Fruit fly (Drosophila melanogaster) whole organism, embryonic: ENCODE measurements around the gene Hmt4-20.

Experiments used
- CG10431 ChIP-seq: fragments of 200-800 bp; sonication (Bioruptor generic); optimal IDR thresholded peaks from 3 replicates; lab custom pipeline; 2018; ENCODE audit warnings: missing biosample characterization, mild to moderate bottlenecking, missing genetic modification characterization
- CG11398 ChIP-seq: fragments of 200-800 bp; sonication (Bioruptor generic); optimal IDR thresholded peaks from 2 replicates; lab custom pipeline; 2016; ENCODE audit warnings: missing biosample characterization, missing genetic modification characterization
- CG11560 ChIP-seq: fragments of 200-800 bp; sonication (Bioruptor generic); IDR thresholded peaks from 3 replicates; pipeline ENCODE4 v1.3.6; 2022; ENCODE audit warnings: missing biosample characterization, missing genetic modification characterization
- CG12071 ChIP-seq: fragments of 200-800 bp; sonication (Bioruptor generic); optimal IDR thresholded peaks from 3 replicates; lab custom pipeline; 2018; ENCODE audit warnings: missing biosample characterization, mild to moderate bottlenecking, missing genetic modification characterization
- CG12299 ChIP-seq: fragments of 200-800 bp; sonication (Bioruptor generic); optimal IDR thresholded peaks from 2 replicates; lab custom pipeline; 2018; ENCODE audit warnings: missing biosample characterization, mild to moderate bottlenecking, missing genetic modification characterization
- CG16813 ChIP-seq: fragments of 200-800 bp; sonication (Bioruptor generic); IDR thresholded peaks from 3 replicates; pipeline ENCODE4 v1.3.6; 2022; ENCODE audit warnings: missing biosample characterization, missing genetic modification characterization; ENCODE audit not compliant: partially characterized antibody
- CG18599 ChIP-seq: fragments of 200-800 bp; sonication (Bioruptor generic); optimal IDR thresholded peaks from 3 replicates; lab custom pipeline; 2017; ENCODE audit warnings: missing biosample characterization, missing genetic modification characterization, mild to moderate bottlenecking, moderate library complexity, missing genetic modification reagents
- CG2202 ChIP-seq: fragments of 200-800 bp; sonication (Bioruptor generic); optimal IDR thresholded peaks from 2 replicates; lab custom pipeline; 2018; ENCODE audit warnings: missing biosample characterization, mild to moderate bottlenecking, missing genetic modification characterization
- CG3065 ChIP-seq: fragments of 200-800 bp; sonication (Bioruptor generic); optimal IDR thresholded peaks from 2 replicates; lab custom pipeline; 2016; ENCODE audit warnings: missing biosample characterization, missing genetic modification characterization
- CG4328 ChIP-seq: fragments of 200-800 bp; sonication (Bioruptor generic); optimal IDR thresholded peaks from 3 replicates; lab custom pipeline; 2017; ENCODE audit warnings: missing biosample characterization, missing genetic modification reagents, missing genetic modification characterization
- CG4424 ChIP-seq: fragments of 200-800 bp; sonication (Bioruptor generic); optimal IDR thresholded peaks from 3 replicates; lab custom pipeline; 2016; ENCODE audit warnings: missing biosample characterization, missing genetic modification characterization
- CG6175 ChIP-seq: fragments of 200-800 bp; sonication (Bioruptor generic); IDR thresholded peaks from 3 replicates; pipeline ENCODE4 v1.3.6; 2022; ENCODE audit warnings: missing biosample characterization, missing genetic modification characterization
- CG6791 ChIP-seq: fragments of 200-800 bp; sonication (Bioruptor generic); IDR thresholded peaks from 3 replicates; pipeline ENCODE4 v1.3.6; 2022; ENCODE audit warnings: missing biosample characterization, missing genetic modification characterization; ENCODE audit not compliant: partially characterized antibody
- CG7987 ChIP-seq: fragments of 200-800 bp; sonication (Bioruptor generic); optimal IDR thresholded peaks from 2 replicates; lab custom pipeline; 2018; ENCODE audit warnings: missing biosample characterization, mild to moderate bottlenecking, missing genetic modification characterization, moderate library complexity
- CG8290 ChIP-seq, 3 experiments: fragments of 200-800 bp; sonication (Bioruptor generic); optimal IDR thresholded peaks; 2 replicates each; lab custom pipeline; 2016 to 2019; ENCODE audit warnings: missing biosample characterization in 3 of 3, missing genetic modification characterization in 3 of 3, mild to moderate bottlenecking in 2 of 3, moderate library complexity in 1 of 3
- CG9215 ChIP-seq: fragments of 200-800 bp; sonication (Bioruptor generic); IDR thresholded peaks from 2 replicates; pipeline ENCODE4 v1.3.6; 2022; ENCODE audit warnings: missing biosample characterization, missing genetic modification characterization
- CG9727 ChIP-seq: fragments of 200-800 bp; sonication (Bioruptor generic); optimal IDR thresholded peaks from 3 replicates; lab custom pipeline; 2017; ENCODE audit warnings: missing biosample characterization, mild to moderate bottlenecking, missing genetic modification characterization
- Chrac-16 ChIP-seq: fragments of 200-800 bp; sonication (Bioruptor generic); optimal IDR thresholded peaks from 3 replicates; lab custom pipeline; 2016; ENCODE audit warnings: missing biosample characterization, missing genetic modification characterization
- Dip3 ChIP-seq: fragments of 200-800 bp; sonication (Bioruptor generic); optimal IDR thresholded peaks from 3 replicates; lab custom pipeline; 2016; ENCODE audit warnings: missing biosample characterization, missing genetic modification characterization
- E2f1 ChIP-seq: fragments of 200-800 bp; sonication (Bioruptor generic); IDR thresholded peaks from 2 replicates; pipeline ENCODE4 v1.3.6; 2022; ENCODE audit warnings: missing biosample characterization, missing genetic modification characterization
- E2f2 ChIP-seq: fragments of 200-800 bp; sonication (Bioruptor generic); IDR thresholded peaks from 2 replicates; pipeline ENCODE4 v1.3.6; 2022; ENCODE audit warnings: missing biosample characterization, missing genetic modification characterization
- Fer1 ChIP-seq: fragments of 200-800 bp; sonication (Bioruptor generic); optimal IDR thresholded peaks from 2 replicates; lab custom pipeline; 2017; ENCODE audit warnings: missing biosample characterization, mild to moderate bottlenecking, missing genetic modification characterization
- HLHmδ ChIP-seq: fragments of 200-800 bp; sonication (Bioruptor generic); optimal IDR thresholded peaks from 2 replicates; lab custom pipeline; 2018; ENCODE audit warnings: missing biosample characterization, mild to moderate bottlenecking, missing genetic modification characterization, moderate library complexity
- Hr51 ChIP-seq, 2 experiments: fragments of 200-800 bp; sonication (Bioruptor generic); optimal IDR thresholded peaks; 2 replicates in 1 of 2; 3 replicates in 1 of 2; lab custom pipeline; 2016 to 2018; ENCODE audit warnings: missing biosample characterization in 2 of 2, missing genetic modification characterization in 2 of 2, mild to moderate bottlenecking in 1 of 2, moderate library complexity in 1 of 2
- Lhr ChIP-seq: fragments of 200-800 bp; sonication (Bioruptor generic); optimal IDR thresholded peaks from 3 replicates; lab custom pipeline; 2017; ENCODE audit warnings: mild to moderate bottlenecking, missing biosample characterization, missing genetic modification reagents, missing genetic modification characterization
- Med ChIP-seq: fragments of 200-800 bp; sonication (Bioruptor generic); peaks from one replicate; lab custom pipeline; 2016; ENCODE audit warnings: missing biosample characterization, missing genetic modification characterization, mild to moderate bottlenecking, inconsistent platforms, moderate library complexity
- Mrtf ChIP-seq: fragments of 200-800 bp; sonication (Bioruptor generic); IDR thresholded peaks from 3 replicates; pipeline ENCODE4 v1.3.6; 2022; ENCODE audit warnings: missing biosample characterization, missing genetic modification characterization
- Pdp1 ChIP-seq, 2 experiments: fragments of 200-800 bp; sonication (Bioruptor generic); optimal IDR thresholded peaks; 3 replicates each; lab custom pipeline; 2016; ENCODE audit warnings: missing biosample characterization in 2 of 2, missing genetic modification characterization in 2 of 2, mild to moderate bottlenecking in 1 of 2, moderate library complexity in 1 of 2
- Scr ChIP-seq: fragments of 200-800 bp; sonication (Bioruptor generic); IDR thresholded peaks from 2 replicates; pipeline ENCODE4 v1.3.6; 2022; ENCODE audit warnings: missing biosample characterization, missing genetic modification characterization; ENCODE audit not compliant: partially characterized antibody
- Sin3A ChIP-seq: fragments of >200 bp; optimal IDR thresholded peaks from 2 replicates; lab custom pipeline; 2018
- Sox100B ChIP-seq: fragments of 200-800 bp; sonication (Bioruptor generic); optimal IDR thresholded peaks from 3 replicates; lab custom pipeline; 2018; ENCODE audit warnings: missing biosample characterization, mild to moderate bottlenecking, missing genetic modification characterization
- Ssrp ChIP-seq: fragments of 200-800 bp; sonication (Bioruptor generic); optimal IDR thresholded peaks from 2 replicates; lab custom pipeline; 2018; ENCODE audit warnings: missing biosample characterization, mild to moderate bottlenecking, missing genetic modification characterization, moderate library complexity
- Vsx1 ChIP-seq: fragments of 200-800 bp; sonication (Bioruptor generic); optimal IDR thresholded peaks from 2 replicates; lab custom pipeline; 2017; ENCODE audit warnings: missing biosample characterization, mild to moderate bottlenecking, missing genetic modification characterization, missing genetic modification reagents
- ato ChIP-seq: fragments of 200-800 bp; sonication (Bioruptor generic); IDR thresholded peaks from 2 replicates; pipeline ENCODE4 v1.3.6; 2022; ENCODE audit warnings: missing biosample characterization, missing genetic modification characterization; ENCODE audit not compliant: partially characterized antibody
- chn ChIP-seq: fragments of 200-800 bp; sonication (Bioruptor generic); optimal IDR thresholded peaks from 2 replicates; lab custom pipeline; 2016; ENCODE audit warnings: missing biosample characterization, missing genetic modification characterization
- corto ChIP-seq: fragments of 200-800 bp; sonication (Bioruptor generic); optimal IDR thresholded peaks from 2 replicates; lab custom pipeline; 2016; ENCODE audit warnings: missing biosample characterization, mild to moderate bottlenecking, missing genetic modification characterization, moderate library complexity
- gcm ChIP-seq: fragments of 200-800 bp; sonication (Bioruptor generic); optimal IDR thresholded peaks from 2 replicates; lab custom pipeline; 2019; ENCODE audit warnings: missing biosample characterization, mild to moderate bottlenecking, missing genetic modification characterization, moderate library complexity
- jumu ChIP-seq: fragments of 200-800 bp; sonication (Bioruptor generic); optimal IDR thresholded peaks from 3 replicates; lab custom pipeline; 2016; ENCODE audit warnings: missing biosample characterization, missing genetic modification characterization
- kah ChIP-seq: fragments of 200-800 bp; sonication (Bioruptor generic); optimal IDR thresholded peaks from 2 replicates; lab custom pipeline; 2018; ENCODE audit warnings: missing biosample characterization, mild to moderate bottlenecking, missing genetic modification characterization
- lov ChIP-seq, 2 experiments: fragments of 200-800 bp in 1 of 2; fragments of >200 bp in 1 of 2; sonication (Bioruptor generic) in 1 of 2; IDR thresholded peaks in 1 of 2; optimal IDR thresholded peaks in 1 of 2; 2 replicates in 1 of 2; 3 replicates in 1 of 2; pipeline versions ENCODE4 v1.3.6 to Lab custom; 2017 to 2022; ENCODE audit warnings: missing biosample characterization in 1 of 2, missing genetic modification characterization in 1 of 2
- nerfin-2 ChIP-seq: fragments of 200-800 bp; sonication (Bioruptor generic); IDR thresholded peaks from 2 replicates; pipeline ENCODE4 v1.3.6; 2022; ENCODE audit warnings: missing biosample characterization, missing genetic modification characterization; ENCODE audit not compliant: partially characterized antibody
- pum ChIP-seq: fragments of 200-800 bp; sonication (Bioruptor generic); optimal IDR thresholded peaks from 2 replicates; lab custom pipeline; 2016; ENCODE audit warnings: missing biosample characterization, missing genetic modification characterization
- repo ChIP-seq: fragments of 200-800 bp; sonication (Bioruptor generic); optimal IDR thresholded peaks from 2 replicates; lab custom pipeline; 2016; ENCODE audit warnings: missing biosample characterization, missing genetic modification characterization
- ro ChIP-seq: fragments of 200-800 bp; sonication (Bioruptor generic); IDR thresholded peaks from 2 replicates; pipeline ENCODE4 v1.3.6; 2022; ENCODE audit warnings: missing biosample characterization, missing genetic modification characterization
- run ChIP-seq: fragments of 200-800 bp; sonication (Bioruptor generic); optimal IDR thresholded peaks from 3 replicates; lab custom pipeline; 2018; ENCODE audit warnings: missing biosample characterization, mild to moderate bottlenecking, missing genetic modification characterization
- slou ChIP-seq: fragments of 200-800 bp; sonication (Bioruptor generic); optimal IDR thresholded peaks from 3 replicates; lab custom pipeline; 2016; ENCODE audit warnings: missing biosample characterization, missing genetic modification characterization
- so ChIP-seq: fragments of 200-800 bp; sonication (Bioruptor generic); IDR thresholded peaks from 3 replicates; pipeline ENCODE4 v1.3.6; 2022; ENCODE audit warnings: missing biosample characterization, missing genetic modification characterization
- tio ChIP-seq: fragments of 200-800 bp; sonication (Bioruptor generic); optimal IDR thresholded peaks from 2 replicates; lab custom pipeline; 2017; ENCODE audit warnings: missing biosample characterization, missing genetic modification characterization, inconsistent platforms
- ttk ChIP-seq: fragments of 200-800 bp; sonication (Bioruptor generic); IDR thresholded peaks from 2 replicates; pipeline ENCODE4 v2.1.2; 2022; ENCODE audit warnings: missing biosample characterization, missing genetic modification characterization
- vfl ChIP-seq: fragments of 200-800 bp; sonication (Bioruptor generic); optimal IDR thresholded peaks from 2 replicates; lab custom pipeline; 2016; ENCODE audit warnings: missing biosample characterization, missing genetic modification characterization

Hmt4-20 gene

DNA sequence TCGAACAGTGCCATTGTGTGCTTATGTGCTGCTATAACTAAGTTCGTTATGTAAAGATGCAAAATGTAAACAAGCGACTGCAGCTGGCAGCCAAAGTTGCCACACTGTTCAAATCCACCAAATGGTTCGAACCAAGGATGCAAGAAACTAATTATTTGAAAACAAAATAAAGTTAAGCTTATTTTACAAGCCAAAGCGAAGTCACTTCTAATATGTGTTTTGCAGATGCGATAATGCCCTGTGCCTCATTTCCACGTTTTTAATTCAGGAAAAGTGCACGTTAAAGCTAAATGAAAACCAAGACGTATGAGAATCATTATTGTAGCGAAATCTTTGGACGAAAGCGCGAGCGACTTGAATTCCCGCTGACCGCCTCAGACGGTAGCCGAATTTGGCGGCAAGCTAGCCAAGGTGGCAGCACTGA, 34.7 kb downstream of the Hmt4-20 start, which contains the start of the genes CG13365 and Vsp37A (continued):
- TF ChIP-seq tio (GFP tag; lab: Kevin White, UChicago): no peak
- no peak for TF ChIP-seq CG16813 (GFP tag; lab: Robert Waterston, UW)
- peak; percentile 57 for TF ChIP-seq CG9727
- TF ChIP-seq Hr51 (GFP tag; optimal IDR thresholded peaks at IDR 0.05; lab: Kevin White, UChicago): peak; percentile 31 to 48
- TF ChIP-seq Ssrp (tag; lab: Kevin White, UChicago): no peak
- TF ChIP-seq ttk: no peak
- no peak for TF ChIP-seq E2f1 (GFP tag; lab: Robert Waterston, UW)
- TF ChIP-seq nerfin-2 (GFP tag; lab: Robert Waterston, UW): no peak
- no peak for TF ChIP-seq CG12299 (tag; lab: Kevin White, UChicago)
- peak; percentile 46 for TF ChIP-seq CG9215 (GFP tag; lab: Robert Waterston, UW)
- TF ChIP-seq HLHmδ (GFP tag; lab: Kevin White, UChicago): no peak
- TF ChIP-seq Mrtf (GFP tag; lab: Robert Waterston, UW): peak; percentile 42; the same call in 1 of the 3 replicates
- no peak for TF ChIP-seq CG11398 (GFP tag; lab: Kevin White, UChicago)
- TF ChIP-seq ato (GFP tag; lab: Robert Waterston, UW): no peak
- TF ChIP-seq corto: no peak
- TF ChIP-seq gcm (GFP tag; lab: Kevin White, UChicago): no peak
- TF ChIP-seq E2f2 (GFP tag; lab: Robert Waterston, UW): peak; percentile 62
- TF ChIP-seq Sin3A (lab: Kevin White, UChicago): peak; percentile 93
- peak; percentile 7 for TF ChIP-seq slou
- no peak for TF ChIP-seq CG7987 (GFP tag; lab: Kevin White, UChicago)
- TF ChIP-seq Vsx1 (GFP tag; lab: Kevin White, UChicago): no peak
- no peak for TF ChIP-seq Scr (GFP tag; lab: Robert Waterston, UW)
- peak; percentile 56 for TF ChIP-seq Lhr (GFP tag; lab: Kevin White, UChicago)
- TF ChIP-seq Chrac-16 (GFP tag; lab: Kevin White, UChicago): peak; percentile 41
- TF ChIP-seq Pdp1 (GFP tag; optimal IDR thresholded peaks at IDR 0.05; lab: Kevin White, UChicago): peak; percentile 36 to 98
- no peak for TF ChIP-seq repo (GFP tag; lab: Kevin White, UChicago)
- peak; percentile 42 for TF ChIP-seq CG4424 (GFP tag; lab: Kevin White, UChicago)
- peak; percentile 37 for TF ChIP-seq pum (GFP tag; lab: Kevin White, UChicago)
- no peak for TF ChIP-seq run (tag; lab: Kevin White, UChicago)
- TF ChIP-seq ro: no peak
- no peak for TF ChIP-seq so
- no peak for TF ChIP-seq CG11560 (tag; lab: Robert Waterston, UW)
- TF ChIP-seq kah: no peak
- peak; percentile 9 for TF ChIP-seq CG8290 (GFP tag; optimal IDR thresholded peaks at IDR 0.05; lab: Kevin White, UChicago)
- peak in 1 of 2 experiments; percentile 29 for TF ChIP-seq CG8290 (tag; optimal IDR thresholded peaks at IDR 0.05; lab: Kevin White, UChicago)
- TF ChIP-seq Med (GFP tag; lab: Kevin White, UChicago): peak; percentile 88
- peak; percentile 32 for TF ChIP-seq Fer1 (GFP tag; lab: Kevin White, UChicago)
- TF ChIP-seq CG18599 (GFP tag; lab: Kevin White, UChicago): peak; percentile 56
- no peak for TF ChIP-seq CG2202
- peak; percentile 46 for TF ChIP-seq CG4328 (GFP tag; lab: Kevin White, UChicago)
- TF ChIP-seq chn (GFP tag; lab: Kevin White, UChicago): peak; percentile 21
- TF ChIP-seq vfl (GFP tag; lab: Kevin White, UChicago): peak; percentile 31
- TF ChIP-seq CG6791 (GFP tag; lab: Robert Waterston, UW): no peak
- peak; percentile 39 for TF ChIP-seq Sox100B (GFP tag; lab: Kevin White, UChicago)
- TF ChIP-seq Dip3 (GFP tag; lab: Kevin White, UChicago): peak; percentile 44
- peak; percentile 58 for TF ChIP-seq jumu
- no peak for TF ChIP-seq CG3065 (GFP tag; lab: Kevin White, UChicago)
- no peak for TF ChIP-seq CG10431 (GFP tag; lab: Kevin White, UChicago)
- TF ChIP-seq CG12071 (GFP tag; lab: Kevin White, UChicago): no peak
- no peak for TF ChIP-seq lov (optimal IDR thresholded peaks at IDR 0.05; lab: Kevin White, UChicago)
- TF ChIP-seq lov (GFP tag; IDR thresholded peaks at IDR 0.05; lab: Robert Waterston, UW): no peak
- no peak for TF ChIP-seq CG6175 (GFP tag; lab: Robert Waterston, UW)
